Worm (Caenorhabditis elegans) whole organism, young adult: ENCODE data around the gene enu-3.1.

Source experiments
- B0019.2 ChIP-seq: fragments of 200-800 bp; sonication (Bioruptor generic); conservative IDR thresholded peaks from 2 replicates; pipeline ENCODE4 v1.3.6; 2022; ENCODE audit warnings: missing genetic modification reagents, missing genetic modification characterization, missing compliant biosample characterization
- B0336.3 ChIP-seq: fragments of 200-800 bp; sonication (Bioruptor generic); IDR thresholded peaks from 2 replicates; pipeline ENCODE4 v1.3.6; 2022; ENCODE audit warnings: missing genetic modification characterization, missing compliant biosample characterization
- C06A6.2 ChIP-seq: fragments of 200-800 bp; sonication (Bioruptor generic); conservative IDR thresholded peaks from 2 replicates; pipeline ENCODE4 v1.3.6; 2022; ENCODE audit warnings: missing genetic modification characterization, missing compliant biosample characterization
- C17E4.6 ChIP-seq: fragments of 200-800 bp; sonication (Bioruptor generic); IDR thresholded peaks from 2 replicates; pipeline ENCODE4 v1.3.6; 2022; ENCODE audit warnings: missing genetic modification reagents, missing genetic modification characterization, missing compliant biosample characterization
- F23B12.7 ChIP-seq: sonication (generic microtip); optimal IDR thresholded peaks from 2 replicates; lab custom pipeline; 2017; ENCODE audit warnings: missing genetic modification characterization, mild to moderate bottlenecking, missing compliant biosample characterization, antibody characterized with exemption, moderate library complexity; ENCODE audit not compliant: insufficient read depth
- F33H1.4 ChIP-seq: fragments of 200-800 bp; sonication (Bioruptor generic); IDR thresholded peaks from 2 replicates; pipeline ENCODE4 v1.3.6; 2022; ENCODE audit warnings: missing genetic modification reagents, missing genetic modification characterization, missing compliant biosample characterization
- F52B5.7 ChIP-seq: sonication (generic microtip); optimal IDR thresholded peaks from 2 replicates; lab custom pipeline; 2016; ENCODE audit warnings: mild to moderate bottlenecking, missing genetic modification characterization, missing compliant biosample characterization
- F57A8.1 ChIP-seq: fragments of 200-800 bp; sonication (Bioruptor generic); optimal IDR thresholded peaks from 2 replicates; lab custom pipeline; 2018; ENCODE audit warnings: mild to moderate bottlenecking, missing genetic modification characterization, moderate library complexity, missing compliant biosample characterization
- Y53G8AR.9 ChIP-seq: fragments of 200-800 bp; sonication (Bioruptor generic); conservative IDR thresholded peaks from 2 replicates; pipeline ENCODE4 v1.3.6; 2022; ENCODE audit warnings: missing genetic modification reagents, missing genetic modification characterization, missing compliant biosample characterization
- Y95B8A.8 ChIP-seq: fragments of 200-800 bp; sonication (Bioruptor generic); IDR thresholded peaks from 2 replicates; pipeline ENCODE4 v1.3.6; 2022; ENCODE audit warnings: missing genetic modification reagents, missing genetic modification characterization, missing compliant biosample characterization
- akir-1 ChIP-seq: fragments of 200-800 bp; sonication (Bioruptor generic); optimal IDR thresholded peaks from 2 replicates; lab custom pipeline; 2018; ENCODE audit warnings: mild to moderate bottlenecking, missing genetic modification characterization, moderate library complexity, missing compliant biosample characterization
- aptf-2 ChIP-seq: fragments of 200-800 bp; sonication (Bioruptor generic); conservative IDR thresholded peaks from 2 replicates; pipeline ENCODE4 v1.3.6; 2022; ENCODE audit warnings: missing genetic modification reagents, missing genetic modification characterization, missing compliant biosample characterization
- athp-1 ChIP-seq: sonication (generic microtip); optimal IDR thresholded peaks from 2 replicates; lab custom pipeline; 2017; ENCODE audit warnings: mild to moderate bottlenecking, missing genetic modification characterization, missing compliant biosample characterization
- cebp-1 ChIP-seq, 2 experiments: fragments of 200-800 bp in 1 of 2; sonication (Bioruptor generic) in 1 of 2; sonication (generic microtip) in 1 of 2; IDR thresholded peaks in 1 of 2; optimal IDR thresholded peaks in 1 of 2; 2 replicates each; pipeline versions ENCODE4 v1.3.6 to Lab custom; 2017 to 2022; ENCODE audit warnings: missing compliant biosample characterization in 2 of 2, missing genetic modification characterization in 2 of 2, mild to moderate bottlenecking in 1 of 2, missing genetic modification reagents in 1 of 2, moderate library complexity in 1 of 2
- ceh-100 ChIP-seq: fragments of 200-800 bp; sonication (Bioruptor generic); IDR thresholded peaks from 2 replicates; pipeline ENCODE4 v1.3.6; 2022; ENCODE audit warnings: missing genetic modification reagents, missing genetic modification characterization, missing compliant biosample characterization
- ceh-27 ChIP-seq: fragments of 200-800 bp; sonication (Bioruptor generic); optimal IDR thresholded peaks from 2 replicates; lab custom pipeline; 2018; ENCODE audit warnings: mild to moderate bottlenecking, missing genetic modification characterization, moderate library complexity, missing compliant biosample characterization
- dox-1 ChIP-seq: fragments of 200-800 bp; sonication (Bioruptor generic); IDR thresholded peaks from 2 replicates; pipeline ENCODE4 v1.3.6; 2022; ENCODE audit warnings: missing genetic modification reagents, missing genetic modification characterization, missing compliant biosample characterization
- dpff-1 ChIP-seq: sonication (generic microtip); optimal IDR thresholded peaks from 2 replicates; lab custom pipeline; 2017; ENCODE audit warnings: mild to moderate bottlenecking, missing genetic modification characterization, missing compliant biosample characterization
- efl-1 ChIP-seq: fragments of 150-350 bp; optimal IDR thresholded peaks from 2 replicates; lab custom pipeline; 2014; ENCODE audit warnings: missing biosample characterization, missing genetic modification reagents, missing genetic modification characterization
- egl-44 ChIP-seq: fragments of 200-800 bp; sonication (Bioruptor generic); IDR thresholded peaks from 2 replicates; pipeline ENCODE4 v1.3.6; 2022; ENCODE audit warnings: missing genetic modification reagents, missing genetic modification characterization, missing compliant biosample characterization
- egrh-3 ChIP-seq: fragments of 200-800 bp; sonication (Bioruptor generic); IDR thresholded peaks from 2 replicates; pipeline ENCODE4 v1.3.6; 2022; ENCODE audit warnings: missing genetic modification reagents, missing genetic modification characterization, missing compliant biosample characterization
- hlh-26 ChIP-seq: fragments of 200-800 bp; sonication (Bioruptor generic); conservative IDR thresholded peaks from 2 replicates; pipeline ENCODE4 v1.3.6; 2022; ENCODE audit warnings: missing genetic modification reagents, missing genetic modification characterization, missing compliant biosample characterization
- hrde-1 ChIP-seq: sonication (generic microtip); optimal IDR thresholded peaks from 2 replicates; lab custom pipeline; 2016; ENCODE audit warnings: missing genetic modification characterization, mild to moderate bottlenecking, missing compliant biosample characterization, moderate library complexity, missing genotype, missing genetic modification reagents, borderline replicate concordance
- let-607 ChIP-seq, 2 experiments: fragments of 200-800 bp in 1 of 2; sonication (Bioruptor generic) in 1 of 2; sonication (generic microtip) in 1 of 2; optimal IDR thresholded peaks; 2 replicates each; lab custom pipeline; 2016 to 2018; ENCODE audit warnings: mild to moderate bottlenecking in 2 of 2, missing compliant biosample characterization in 2 of 2, missing genetic modification characterization in 2 of 2, moderate library complexity in 2 of 2, missing genotype in 1 of 2
- lin-35 ChIP-seq, 3 experiments: fragments of 150-350 bp in 2 of 3; sonication (generic microtip) in 1 of 3; optimal IDR thresholded peaks; 2 replicates each; lab custom pipeline; 2014 to 2018; ENCODE audit warnings: missing biosample characterization in 3 of 3, missing genetic modification characterization in 3 of 3, missing genetic modification reagents in 3 of 3
- lin-54 ChIP-seq: fragments of 200-800 bp; sonication (Bioruptor generic); optimal IDR thresholded peaks from 2 replicates; lab custom pipeline; 2018; ENCODE audit warnings: mild to moderate bottlenecking, missing genetic modification characterization, missing compliant biosample characterization
- lsy-27 ChIP-seq: sonication (generic microtip); optimal IDR thresholded peaks from 2 replicates; lab custom pipeline; 2017; ENCODE audit warnings: missing genetic modification characterization, mild to moderate bottlenecking, missing compliant biosample characterization, antibody characterized with exemption, missing genotype, borderline replicate concordance; ENCODE audit not compliant: insufficient read depth
- madf-6 ChIP-seq: fragments of 200-800 bp; sonication (Bioruptor generic); IDR thresholded peaks from 2 replicates; pipeline ENCODE4 v1.3.6; 2022; ENCODE audit warnings: missing genetic modification reagents, missing genetic modification characterization, missing compliant biosample characterization
- pha-4 ChIP-seq: fragments of 150-350 bp; sonication (generic microtip); optimal IDR thresholded peaks from 2 replicates; lab custom pipeline; 2014; ENCODE audit warnings: missing biosample characterization, missing genetic modification reagents, missing genetic modification characterization
- rec-8 ChIP-seq, 2 experiments: sonication (generic microtip); optimal IDR thresholded peaks; 2 replicates each; lab custom pipeline; 2016; ENCODE audit warnings: mild to moderate bottlenecking in 2 of 2, missing genetic modification characterization in 2 of 2, missing genetic modification reagents in 2 of 2, missing genotype in 2 of 2, missing biosample characterization in 1 of 2, missing compliant biosample characterization in 1 of 2, moderate library complexity in 1 of 2
- repo-1 ChIP-seq: sonication (generic microtip); optimal IDR thresholded peaks from 2 replicates; lab custom pipeline; 2017; ENCODE audit warnings: mild to moderate bottlenecking, missing genetic modification characterization, missing compliant biosample characterization
- snpc-1.1 ChIP-seq: sonication (generic microtip); optimal IDR thresholded peaks from 2 replicates; lab custom pipeline; 2017; ENCODE audit warnings: missing genetic modification characterization, mild to moderate bottlenecking, missing compliant biosample characterization, antibody characterized with exemption, moderate library complexity, missing genotype, missing genetic modification reagents; ENCODE audit not compliant: insufficient read depth
- snpc-4 ChIP-seq, 5 experiments: fragments of 150-350 bp in 1 of 5; sonication (generic microtip) in 4 of 5; optimal IDR thresholded peaks; 2 replicates each; lab custom pipeline; 2014 to 2018; ENCODE audit warnings: missing genetic modification characterization in 5 of 5, missing biosample characterization in 3 of 5, antibody characterized with exemption in 2 of 5, mild to moderate bottlenecking in 2 of 5, missing compliant biosample characterization in 2 of 5, missing genotype in 2 of 5, moderate library complexity in 2 of 5, missing genetic modification reagents in 1 of 5
- unc-62 ChIP-seq: fragments of 150-350 bp; optimal IDR thresholded peaks from 2 replicates; lab custom pipeline; 2014; ENCODE audit warnings: missing biosample characterization, missing genetic modification reagents, missing genetic modification characterization
- xnd-1 ChIP-seq: sonication (generic microtip); optimal IDR thresholded peaks from 2 replicates; lab custom pipeline; 2016; ENCODE audit warnings: missing genotype, missing genetic modification reagents, missing genetic modification characterization, missing compliant biosample characterization
- zfh-2 ChIP-seq: fragments of 200-800 bp; sonication (Bioruptor generic); conservative IDR thresholded peaks from 2 replicates; pipeline ENCODE4 v1.3.6; 2022; ENCODE audit warnings: missing genetic modification reagents, missing genetic modification characterization, missing compliant biosample characterization
- ztf-18 ChIP-seq: sonication (generic microtip); optimal IDR thresholded peaks from 2 replicates; lab custom pipeline; 2016; ENCODE audit warnings: missing genotype, mild to moderate bottlenecking, missing genetic modification characterization, missing compliant biosample characterization
- ztf-22 ChIP-seq: fragments of 200-800 bp; sonication (Bioruptor generic); optimal IDR thresholded peaks from 2 replicates; lab custom pipeline; 2018; ENCODE audit warnings: mild to moderate bottlenecking, missing genetic modification characterization, moderate library complexity, missing compliant biosample characterization
- ztf-25 ChIP-seq: fragments of 200-800 bp; sonication (Bioruptor generic); IDR thresholded peaks from 2 replicates; pipeline ENCODE4 v1.3.6; 2022; ENCODE audit warnings: missing genetic modification reagents, missing genetic modification characterization, missing compliant biosample characterization

Gene enu-3.1

ce11 chrIII:10461164-10461546, 25.1 kb downstream of the enu-3.1 start, which contains the start of gene atx-2 (continued):
- peak; percentile 79 for TF ChIP-seq egrh-3 (GFP tag; lab: Robert Waterston, UW)
- TF ChIP-seq hrde-1 = peak; percentile 88
- TF ChIP-seq lsy-27 = no peak
- TF ChIP-seq dox-1 (GFP tag; lab: Robert Waterston, UW) = peak; percentile 97
- TF ChIP-seq C17E4.6 (GFP tag; lab: Robert Waterston, UW) = peak; percentile 84
- peak in 2 of 3 experiments; percentile 70 to 80 for TF ChIP-seq lin-35 (GFP tag; optimal IDR thresholded peaks at IDR 0.05; lab: Kevin White, UChicago)
- no peak for TF ChIP-seq hlh-26
- TF ChIP-seq Y95B8A.8 (GFP tag; lab: Robert Waterston, UW) = peak; percentile 90
- TF ChIP-seq F23B12.7 = no peak
- peak; percentile 96 for TF ChIP-seq ztf-25 (GFP tag; lab: Robert Waterston, UW)
- TF ChIP-seq akir-1 (GFP tag; lab: Kevin White, UChicago) = peak; percentile 47
- peak; percentile 92 for TF ChIP-seq egl-44 (GFP tag; lab: Robert Waterston, UW)
- TF ChIP-seq unc-62 (GFP tag; lab: Kevin White, UChicago) = no peak
- TF ChIP-seq lin-54 (GFP tag; lab: Kevin White, UChicago) = peak; percentile 91
- peak; percentile 97 for TF ChIP-seq zfh-2
- peak; percentile 80 for TF ChIP-seq aptf-2
- TF ChIP-seq dpff-1 (tag; lab: Kevin White, UChicago) = no peak
- TF ChIP-seq repo-1 = peak; percentile 81
- peak; percentile 76 to 94 for TF ChIP-seq rec-8 (tag; optimal IDR thresholded peaks at IDR 0.05; lab: Kevin White, UChicago)
- TF ChIP-seq xnd-1 (tag; lab: Kevin White, UChicago) = peak; percentile 55
- peak; percentile 50; the same call in 1 of the 2 replicates for TF ChIP-seq B0019.2 (GFP tag; lab: Robert Waterston, UW)
- TF ChIP-seq F33H1.4 (GFP tag; lab: Robert Waterston, UW) = peak; percentile 71
- peak; percentile 94 for TF ChIP-seq C06A6.2 (GFP tag; lab: Robert Waterston, UW)
- TF ChIP-seq efl-1 = peak; percentile 77
- TF ChIP-seq snpc-4 (GFP tag; optimal IDR thresholded peaks at IDR 0.05; lab: Kevin White, UChicago) = peak; percentile 69
- peak; percentile 6 to 84 (median 62) for TF ChIP-seq snpc-4 (tag; optimal IDR thresholded peaks at IDR 0.05; lab: Kevin White, UChicago)
- peak; percentile 89 for TF ChIP-seq madf-6 (GFP tag; lab: Robert Waterston, UW)
- peak; percentile 42 for TF ChIP-seq ztf-22 (GFP tag; lab: Kevin White, UChicago)
- TF ChIP-seq cebp-1 (GFP tag; IDR thresholded peaks at IDR 0.05; lab: Robert Waterston, UW) = peak; percentile 82
- TF ChIP-seq cebp-1 (tag; optimal IDR thresholded peaks at IDR 0.05; lab: Kevin White, UChicago) = peak; percentile 95
- peak; percentile 86 for TF ChIP-seq B0336.3 (GFP tag; lab: Robert Waterston, UW)
- TF ChIP-seq ztf-18 (tag; lab: Kevin White, UChicago) = peak; percentile 72
- peak; percentile 87 for TF ChIP-seq Y53G8AR.9
- TF ChIP-seq snpc-1.1 (tag; lab: Kevin White, UChicago) = peak; percentile 71
- no peak for TF ChIP-seq pha-4 (tag; lab: Kevin White, UChicago)
- peak; percentile 61 to 84 for TF ChIP-seq let-607 (tag; optimal IDR thresholded peaks at IDR 0.05; lab: Kevin White, UChicago)
- peak; percentile 99 for TF ChIP-seq ceh-100 (GFP tag; lab: Robert Waterston, UW)
- TF ChIP-seq F57A8.1 = no peak
- peak; percentile 96 for TF ChIP-seq ceh-27 (GFP tag; lab: Kevin White, UChicago)
- peak; percentile 96 for TF ChIP-seq athp-1 (tag; lab: Kevin White, UChicago)
- TF ChIP-seq F52B5.7 (tag; lab: Kevin White, UChicago) = peak; percentile 97
